Fruit fly (Drosophila melanogaster) whole organism, embryonic: ENCODE results near the gene bwa.

Experiments used
- Abd-B ChIP-seq: fragments of 200-800 bp; sonication (Bioruptor generic); optimal IDR thresholded peaks from 2 replicates; lab custom pipeline; 2018; ENCODE audit warnings: missing biosample characterization, mild to moderate bottlenecking, missing genetic modification characterization, moderate library complexity
- B-H2 ChIP-seq: fragments of 200-800 bp; sonication (Bioruptor generic); optimal IDR thresholded peaks from 2 replicates; lab custom pipeline; 2018; ENCODE audit warnings: missing biosample characterization, mild to moderate bottlenecking, missing genetic modification characterization
- Blimp-1 ChIP-seq: fragments of 200-800 bp; sonication (Bioruptor generic); optimal IDR thresholded peaks from 3 replicates; lab custom pipeline; 2018; ENCODE audit warnings: missing biosample characterization, missing genetic modification characterization, mild to moderate bottlenecking, moderate library complexity, missing genetic modification reagents
- BtbVII ChIP-seq: fragments of 200-800 bp; sonication (Bioruptor generic); optimal IDR thresholded peaks from 3 replicates; lab custom pipeline; 2017; ENCODE audit warnings: missing biosample characterization, mild to moderate bottlenecking, missing genetic modification characterization
- C15 ChIP-seq: fragments of 200-800 bp; sonication (Bioruptor generic); IDR thresholded peaks from 3 replicates; pipeline ENCODE4 v1.3.6; 2022; ENCODE audit warnings: missing biosample characterization, missing genetic modification characterization
- CG10147 ChIP-seq: fragments of 200-800 bp; sonication (Bioruptor generic); optimal IDR thresholded peaks from 2 replicates; lab custom pipeline; 2019; ENCODE audit warnings: missing biosample characterization, mild to moderate bottlenecking, missing genetic modification characterization, moderate library complexity
- CG10209 ChIP-seq: fragments of 200-800 bp; sonication (Bioruptor generic); optimal IDR thresholded peaks from 3 replicates; lab custom pipeline; 2017; ENCODE audit warnings: missing biosample characterization, mild to moderate bottlenecking, missing genetic modification characterization, missing genetic modification reagents
- CG12391 ChIP-seq: fragments of 200-800 bp; sonication (Bioruptor generic); optimal IDR thresholded peaks from 3 replicates; lab custom pipeline; 2018; ENCODE audit warnings: missing biosample characterization, mild to moderate bottlenecking, missing genetic modification characterization, moderate library complexity
- CG13624 ChIP-seq: fragments of 200-800 bp; sonication (Bioruptor generic); optimal IDR thresholded peaks from 2 replicates; lab custom pipeline; 2016; ENCODE audit warnings: missing biosample characterization, missing genetic modification characterization
- CG14014 ChIP-seq: fragments of 200-800 bp; sonication (Bioruptor generic); IDR thresholded peaks from 2 replicates; pipeline ENCODE4 v1.3.6; 2022; ENCODE audit warnings: missing biosample characterization, missing genetic modification characterization
- CG15011 ChIP-seq: fragments of 200-800 bp; sonication (Bioruptor generic); optimal IDR thresholded peaks from 3 replicates; lab custom pipeline; 2018; ENCODE audit warnings: missing biosample characterization, mild to moderate bottlenecking, missing genetic modification characterization
- CG16815 ChIP-seq: fragments of 200-800 bp; sonication (Bioruptor generic); optimal IDR thresholded peaks from 3 replicates; lab custom pipeline; 2017; ENCODE audit warnings: missing biosample characterization, mild to moderate bottlenecking, missing genetic modification characterization
- CG34376 ChIP-seq: fragments of 200-800 bp; sonication (Bioruptor generic); optimal IDR thresholded peaks from 2 replicates; lab custom pipeline; 2018; ENCODE audit warnings: missing biosample characterization, mild to moderate bottlenecking, missing genetic modification characterization
- CG3995 ChIP-seq: fragments of 200-800 bp; sonication (Bioruptor generic); optimal IDR thresholded peaks from 3 replicates; lab custom pipeline; 2016; ENCODE audit warnings: missing biosample characterization, missing genetic modification characterization
- CG42726 ChIP-seq: fragments of 200-800 bp; sonication (Bioruptor generic); IDR thresholded peaks from 2 replicates; pipeline ENCODE4 v1.3.6; 2022; ENCODE audit warnings: missing biosample characterization, missing genetic modification characterization; ENCODE audit not compliant: partially characterized antibody
- CG4424 ChIP-seq: fragments of 200-800 bp; sonication (Bioruptor generic); optimal IDR thresholded peaks from 3 replicates; lab custom pipeline; 2016; ENCODE audit warnings: missing biosample characterization, missing genetic modification characterization
- CG4730 ChIP-seq: fragments of 200-800 bp; sonication (Bioruptor generic); IDR thresholded peaks from 2 replicates; pipeline ENCODE4 v1.3.6; 2022; ENCODE audit warnings: missing biosample characterization, missing genetic modification characterization
- CG5953 ChIP-seq: fragments of 200-800 bp; sonication (Bioruptor generic); IDR thresholded peaks from 2 replicates; pipeline ENCODE4 v1.3.6; 2022; ENCODE audit warnings: missing biosample characterization, missing genetic modification characterization
- CG6254 ChIP-seq: fragments of 200-800 bp; sonication (Bioruptor generic); optimal IDR thresholded peaks from 3 replicates; lab custom pipeline; 2017; ENCODE audit warnings: mild to moderate bottlenecking, missing biosample characterization, missing genetic modification reagents, missing genetic modification characterization
- CG7839 ChIP-seq: fragments of 200-800 bp; sonication (Bioruptor generic); optimal IDR thresholded peaks from 3 replicates; lab custom pipeline; 2018; ENCODE audit warnings: missing biosample characterization, mild to moderate bottlenecking, missing genetic modification characterization, moderate library complexity
- CG8089 ChIP-seq: fragments of 200-800 bp; sonication (Bioruptor generic); optimal IDR thresholded peaks from 3 replicates; lab custom pipeline; 2016; ENCODE audit warnings: missing biosample characterization, missing genetic modification characterization
- Camta ChIP-seq: fragments of 200-800 bp; sonication (Bioruptor generic); optimal IDR thresholded peaks from 2 replicates; lab custom pipeline; 2016; ENCODE audit warnings: missing biosample characterization, missing genetic modification characterization
- CrebB ChIP-seq: fragments of 200-800 bp; sonication (Bioruptor generic); optimal IDR thresholded peaks from 3 replicates; lab custom pipeline; 2018; ENCODE audit warnings: missing biosample characterization, mild to moderate bottlenecking, missing genetic modification characterization
- D19B ChIP-seq: fragments of 200-800 bp; sonication (Bioruptor generic); optimal IDR thresholded peaks from 2 replicates; lab custom pipeline; 2017; ENCODE audit warnings: missing biosample characterization, mild to moderate bottlenecking, missing genetic modification characterization
- Dek ChIP-seq: fragments of 200-800 bp; sonication (Bioruptor generic); optimal IDR thresholded peaks from 3 replicates; lab custom pipeline; 2019; ENCODE audit warnings: missing biosample characterization, mild to moderate bottlenecking, missing genetic modification characterization, moderate library complexity
- Hsf ChIP-seq: fragments of 200-800 bp; sonication (Bioruptor generic); optimal IDR thresholded peaks from 3 replicates; lab custom pipeline; 2016; ENCODE audit warnings: missing biosample characterization, missing genetic modification characterization
- Kr ChIP-seq: fragments of 200-800 bp; sonication (Bioruptor generic); optimal IDR thresholded peaks from 2 replicates; lab custom pipeline; 2017; ENCODE audit warnings: missing biosample characterization, mild to moderate bottlenecking, missing genetic modification characterization
- Myb ChIP-seq: fragments of 200-800 bp; sonication (Bioruptor generic); optimal IDR thresholded peaks from 2 replicates; lab custom pipeline; 2016; ENCODE audit warnings: missing biosample characterization, missing genetic modification characterization
- NC2β ChIP-seq: fragments of 200-800 bp; sonication (Bioruptor generic); optimal IDR thresholded peaks from 2 replicates; lab custom pipeline; 2016; ENCODE audit warnings: missing biosample characterization, missing genetic modification characterization
- Nf-YB ChIP-seq: fragments of 200-800 bp; sonication (Bioruptor generic); optimal IDR thresholded peaks from 3 replicates; lab custom pipeline; 2019; ENCODE audit warnings: missing biosample characterization, mild to moderate bottlenecking, missing genetic modification characterization, moderate library complexity
- PHDP ChIP-seq: fragments of 200-800 bp; sonication (Bioruptor generic); optimal IDR thresholded peaks from 3 replicates; lab custom pipeline; 2018; ENCODE audit warnings: missing biosample characterization, mild to moderate bottlenecking, missing genetic modification characterization, moderate library complexity
- Six4 ChIP-seq: fragments of 200-800 bp; sonication (Bioruptor generic); optimal IDR thresholded peaks from 2 replicates; lab custom pipeline; 2016; ENCODE audit warnings: missing biosample characterization, missing genetic modification characterization
- Sox102F ChIP-seq: fragments of 200-800 bp; sonication (Bioruptor generic); optimal IDR thresholded peaks from 2 replicates; lab custom pipeline; 2018; ENCODE audit warnings: missing biosample characterization, mild to moderate bottlenecking, missing genetic modification characterization, moderate library complexity
- Spps ChIP-seq: fragments of 200-800 bp; sonication (Bioruptor generic); optimal IDR thresholded peaks from 2 replicates; lab custom pipeline; 2018; ENCODE audit warnings: missing biosample characterization, mild to moderate bottlenecking, missing genetic modification characterization
- az2 ChIP-seq: fragments of 200-800 bp; sonication (Bioruptor generic); optimal IDR thresholded peaks from 3 replicates; lab custom pipeline; 2016; ENCODE audit warnings: missing biosample characterization, missing genetic modification characterization
- bcd ChIP-seq: fragments of 200-800 bp; sonication (Bioruptor generic); optimal IDR thresholded peaks from 2 replicates; lab custom pipeline; 2017; ENCODE audit warnings: missing biosample characterization, mild to moderate bottlenecking, missing genetic modification characterization
- bigmax ChIP-seq: fragments of 200-800 bp; sonication (Bioruptor generic); optimal IDR thresholded peaks from 2 replicates; lab custom pipeline; 2018; ENCODE audit warnings: missing biosample characterization, mild to moderate bottlenecking, missing genetic modification characterization
- chn ChIP-seq: fragments of 200-800 bp; sonication (Bioruptor generic); optimal IDR thresholded peaks from 2 replicates; lab custom pipeline; 2016; ENCODE audit warnings: missing biosample characterization, missing genetic modification characterization
- disco-r ChIP-seq: fragments of 200-800 bp; sonication (Bioruptor generic); optimal IDR thresholded peaks from 2 replicates; lab custom pipeline; 2016; ENCODE audit warnings: missing biosample characterization, missing genetic modification characterization
- ems ChIP-seq: fragments of 200-800 bp; sonication (Bioruptor generic); optimal IDR thresholded peaks from 3 replicates; lab custom pipeline; 2016; ENCODE audit warnings: missing biosample characterization, missing genetic modification characterization
- jumu ChIP-seq: fragments of 200-800 bp; sonication (Bioruptor generic); optimal IDR thresholded peaks from 3 replicates; lab custom pipeline; 2016; ENCODE audit warnings: missing biosample characterization, missing genetic modification characterization
- kah ChIP-seq: fragments of 200-800 bp; sonication (Bioruptor generic); optimal IDR thresholded peaks from 2 replicates; lab custom pipeline; 2018; ENCODE audit warnings: missing biosample characterization, mild to moderate bottlenecking, missing genetic modification characterization
- lab ChIP-seq: fragments of 200-800 bp; sonication (Bioruptor generic); optimal IDR thresholded peaks from 3 replicates; lab custom pipeline; 2017; ENCODE audit warnings: missing biosample characterization, missing genetic modification characterization, mild to moderate bottlenecking, moderate library complexity, missing genetic modification reagents
- lmd ChIP-seq: fragments of 200-800 bp; sonication (Bioruptor generic); IDR thresholded peaks from 2 replicates; pipeline ENCODE4 v1.3.6; 2022; ENCODE audit warnings: missing biosample characterization, missing genetic modification characterization
- maf-S ChIP-seq: fragments of 200-800 bp; sonication (Bioruptor generic); optimal IDR thresholded peaks from 2 replicates; lab custom pipeline; 2016; ENCODE audit warnings: missing biosample characterization, missing genetic modification characterization
- nmo ChIP-seq: fragments of 200-800 bp; sonication (Bioruptor generic); optimal IDR thresholded peaks from 2 replicates; lab custom pipeline; 2018; ENCODE audit warnings: missing biosample characterization, mild to moderate bottlenecking, missing genetic modification characterization, moderate library complexity
- pb ChIP-seq: fragments of 200-800 bp; sonication (Bioruptor generic); optimal IDR thresholded peaks from 3 replicates; lab custom pipeline; 2016; ENCODE audit warnings: missing biosample characterization, missing genetic modification characterization
- ranshi ChIP-seq: fragments of 200-800 bp; sonication (Bioruptor generic); IDR thresholded peaks from 2 replicates; pipeline ENCODE4 v1.3.6; 2022; ENCODE audit warnings: missing biosample characterization, missing genetic modification characterization
- repo ChIP-seq: fragments of 200-800 bp; sonication (Bioruptor generic); optimal IDR thresholded peaks from 2 replicates; lab custom pipeline; 2016; ENCODE audit warnings: missing biosample characterization, missing genetic modification characterization
- schlank ChIP-seq: fragments of 200-800 bp; sonication (Bioruptor generic); optimal IDR thresholded peaks from 2 replicates; lab custom pipeline; 2018; ENCODE audit warnings: missing biosample characterization, mild to moderate bottlenecking, missing genetic modification characterization

bwa gene

dm6 chr2L:20027382-20027919 lies 38.7 kb upstream of the bwa start, which contains the start of gene sNPF (continued):
- TF ChIP-seq Spps (tag; lab: Kevin White, UChicago) (no peak), ems (GFP tag; lab: Kevin White, UChicago) (peak; percentile 40), CG4730 (no peak), schlank (tag; lab: Kevin White, UChicago) (peak; percentile 44), CG3995 (GFP tag; lab: Kevin White, UChicago) (no peak), D19B (peak; percentile 55), bcd (GFP tag; lab: Kevin White, UChicago) (peak; percentile 55), CG12391 (tag; lab: Kevin White, UChicago) (no peak), Nf-YB (GFP tag; lab: Kevin White, UChicago) (no peak), Hsf (GFP tag; lab: Kevin White, UChicago) (peak; percentile 68), CG14014 (GFP tag; lab: Robert Waterston, UW) (peak; percentile 27; the same call in 1 of the 2 replicates), CG4424 (no peak), CG6254 (GFP tag; lab: Kevin White, UChicago) (no peak), jumu (GFP tag; lab: Kevin White, UChicago) (peak; percentile 45), CG42726 (GFP tag; lab: Robert Waterston, UW) (no peak), BtbVII (no peak), CG13624 (peak; percentile 74), CG5953 (GFP tag; lab: Robert Waterston, UW) (no peak), B-H2 (GFP tag; lab: Kevin White, UChicago) (peak; percentile 8), C15 (GFP tag; lab: Robert Waterston, UW) (no peak), Dek (peak; percentile 55), ranshi (GFP tag; lab: Robert Waterston, UW) (0 out of 2 replicates have a peak, but pooled peaks have one; percentile 24), Camta (GFP tag; lab: Kevin White, UChicago) (peak; percentile 24), Abd-B (GFP tag; lab: Kevin White, UChicago) (no peak), CG34376 (GFP tag; lab: Kevin White, UChicago) (peak; percentile 28), Myb (GFP tag; lab: Kevin White, UChicago) (peak; percentile 60), CG10147 (GFP tag; lab: Kevin White, UChicago) (peak; percentile 71), repo (GFP tag; lab: Kevin White, UChicago) (peak; percentile 22), lmd (no peak; the same call in 1 of the 2 replicates), CG7839 (tag; lab: Kevin White, UChicago) (peak; percentile 71), Sox102F (GFP tag; lab: Kevin White, UChicago) (peak; percentile 20), nmo (GFP tag; lab: Kevin White, UChicago) (peak; percentile 62), kah (GFP tag; lab: Kevin White, UChicago) (no peak), Kr (no peak), Six4 (peak; percentile 13), chn (GFP tag; lab: Kevin White, UChicago) (no peak), CG16815 (GFP tag; lab: Kevin White, UChicago) (peak; percentile 52), bigmax (no peak), maf-S (peak; percentile 30), lab (GFP tag; lab: Kevin White, UChicago) (peak; percentile 56), disco-r (peak; percentile 8), pb (GFP tag; lab: Kevin White, UChicago) (peak; percentile 37), CG10209 (GFP tag; lab: Kevin White, UChicago) (peak; percentile 71), PHDP (tag; lab: Kevin White, UChicago) (peak; percentile 67), NC2β (GFP tag; lab: Kevin White, UChicago) (no peak), Blimp-1 (GFP tag; lab: Kevin White, UChicago) (no peak), az2 (GFP tag; lab: Kevin White, UChicago) (peak; percentile 14), CG8089 (peak; percentile 22), CG15011 (GFP tag; lab: Kevin White, UChicago) (peak; percentile 37), CrebB (tag; lab: Kevin White, UChicago) (peak; percentile 7)
